Worm (Caenorhabditis elegans) whole organism, young adult: ENCODE measurements around the gene F38B2.3.

Source experiments
- B0019.2 ChIP-seq: fragments of 200-800 bp; sonication (Bioruptor generic); conservative IDR thresholded peaks from 2 replicates; pipeline ENCODE4 v1.3.6; 2022; ENCODE audit warnings: missing genetic modification reagents, missing genetic modification characterization, missing compliant biosample characterization
- attf-5 ChIP-seq: fragments of 200-800 bp; sonication (Bioruptor generic); optimal IDR thresholded peaks from 2 replicates; lab custom pipeline; 2018; ENCODE audit warnings: mild to moderate bottlenecking, missing genetic modification characterization, missing compliant biosample characterization
- ceh-27 ChIP-seq: fragments of 200-800 bp; sonication (Bioruptor generic); optimal IDR thresholded peaks from 2 replicates; lab custom pipeline; 2018; ENCODE audit warnings: mild to moderate bottlenecking, missing genetic modification characterization, moderate library complexity, missing compliant biosample characterization
- chd-7 ChIP-seq: sonication (generic microtip); optimal IDR thresholded peaks from 2 replicates; lab custom pipeline; 2016; ENCODE audit warnings: mild to moderate bottlenecking, missing genetic modification characterization, moderate library complexity, missing compliant biosample characterization
- egl-44 ChIP-seq: fragments of 200-800 bp; sonication (Bioruptor generic); IDR thresholded peaks from 2 replicates; pipeline ENCODE4 v1.3.6; 2022; ENCODE audit warnings: missing genetic modification reagents, missing genetic modification characterization, missing compliant biosample characterization
- hmg-20 ChIP-seq: fragments of 200-800 bp; sonication (Bioruptor generic); IDR thresholded peaks from 2 replicates; pipeline ENCODE4 v1.3.6; 2022; ENCODE audit warnings: missing genetic modification reagents, missing genetic modification characterization, missing compliant biosample characterization
- let-607 ChIP-seq, 2 experiments: fragments of 200-800 bp in 1 of 2; sonication (Bioruptor generic) in 1 of 2; sonication (generic microtip) in 1 of 2; optimal IDR thresholded peaks; 2 replicates each; lab custom pipeline; 2016 to 2018; ENCODE audit warnings: mild to moderate bottlenecking in 2 of 2, missing compliant biosample characterization in 2 of 2, missing genetic modification characterization in 2 of 2, moderate library complexity in 2 of 2, missing genotype in 1 of 2
- madf-3 ChIP-seq: fragments of 200-800 bp; sonication (Bioruptor generic); IDR thresholded peaks from 2 replicates; pipeline ENCODE4 v1.3.6; 2022; ENCODE audit warnings: missing genetic modification reagents, missing genetic modification characterization, missing compliant biosample characterization
- snpc-3.4 ChIP-seq: sonication (generic microtip); optimal IDR thresholded peaks from 2 replicates; lab custom pipeline; 2017; ENCODE audit warnings: missing genetic modification characterization, mild to moderate bottlenecking, missing compliant biosample characterization, antibody characterized with exemption, moderate library complexity, missing genotype, missing genetic modification reagents
- snpc-4 ChIP-seq, 5 experiments: fragments of 150-350 bp in 1 of 5; sonication (generic microtip) in 4 of 5; optimal IDR thresholded peaks; 2 replicates each; lab custom pipeline; 2014 to 2018; ENCODE audit warnings: missing genetic modification characterization in 5 of 5, missing biosample characterization in 3 of 5, antibody characterized with exemption in 2 of 5, mild to moderate bottlenecking in 2 of 5, missing compliant biosample characterization in 2 of 5, missing genotype in 2 of 5, moderate library complexity in 2 of 5, missing genetic modification reagents in 1 of 5
- tbx-9 ChIP-seq: sonication (generic microtip); optimal IDR thresholded peaks from 2 replicates; lab custom pipeline; 2016; ENCODE audit warnings: borderline replicate concordance, missing genetic modification characterization, inconsistent platforms, missing compliant biosample characterization
- unc-62 ChIP-seq: fragments of 150-350 bp; optimal IDR thresholded peaks from 2 replicates; lab custom pipeline; 2014; ENCODE audit warnings: missing biosample characterization, missing genetic modification reagents, missing genetic modification characterization

ce11 chrX:11328710-11329109 is 42.6 kb upstream of the F38B2.3 start:
- no peak for TF ChIP-seq unc-62 (GFP tag; lab: Kevin White, UChicago)
- no peak for TF ChIP-seq let-607 (tag; optimal IDR thresholded peaks at IDR 0.05; lab: Kevin White, UChicago)
- no peak for TF ChIP-seq ceh-27
- TF ChIP-seq snpc-3.4 (tag; lab: Kevin White, UChicago) = no peak
- no peak for TF ChIP-seq tbx-9
- TF ChIP-seq egl-44 (GFP tag; lab: Robert Waterston, UW) = no peak
- no peak for TF ChIP-seq chd-7 (tag; lab: Kevin White, UChicago)
- no peak for TF ChIP-seq snpc-4 (GFP tag; optimal IDR thresholded peaks at IDR 0.05; lab: Kevin White, UChicago)
- TF ChIP-seq snpc-4 (tag; optimal IDR thresholded peaks at IDR 0.05; lab: Kevin White, UChicago) = no peak
- no peak for TF ChIP-seq attf-5 (GFP tag; lab: Kevin White, UChicago)
- no peak for TF ChIP-seq hmg-20
- no peak for TF ChIP-seq madf-3 (GFP tag; lab: Robert Waterston, UW)
- TF ChIP-seq B0019.2 (GFP tag; lab: Robert Waterston, UW) = no peak
